Worm (Caenorhabditis elegans) whole organism, L2 larva: Measurements from ENCODE around the gene amt-1.

Source experiments
- mab-5 ChIP-seq: fragments of 150-350 bp; optimal IDR thresholded peaks from 2 replicates; lab custom pipeline; 2014; ENCODE audit warnings: missing biosample characterization, missing genetic modification characterization
- nhr-237 ChIP-seq: fragments of 150-350 bp; optimal IDR thresholded peaks from 2 replicates; lab custom pipeline; 2014; ENCODE audit warnings: missing biosample characterization, missing genetic modification characterization

ce11 chrX:4588462-4588861 is 17.2 kb downstream of the amt-1 start, which contains the start of gene lnp-1:
- no peak for TF ChIP-seq nhr-237
- no peak for TF ChIP-seq mab-5 (tag; lab: Kevin White, UChicago)
